Worm (Caenorhabditis elegans): ENCODE results near the gene smex-2.

smex-2 gene

DNA sequence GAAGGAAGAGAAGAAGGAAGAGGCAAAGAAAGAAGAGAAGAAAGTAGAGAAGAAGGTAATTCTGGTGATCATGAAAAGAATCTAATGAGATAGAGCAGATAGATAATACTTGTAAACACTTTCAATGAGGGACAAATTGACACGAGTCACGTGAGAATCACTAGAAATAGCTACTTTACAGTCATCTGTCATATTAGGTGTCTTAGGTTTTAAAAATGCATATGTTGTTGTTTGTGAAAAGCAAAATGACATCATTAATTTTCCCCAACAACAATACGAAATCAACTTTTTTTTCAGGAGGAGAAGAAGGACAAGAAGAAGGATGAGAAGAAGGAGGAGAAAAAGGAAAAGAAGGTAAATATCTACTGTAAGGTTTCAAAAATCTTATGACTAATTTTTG is 35.9 kb upstream of the smex-2 start:
- TF ChIP-seq hlh-30 (tag; optimal IDR thresholded peaks at IDR 0.05; ENCODE audit: insufficient read depth) (peak; percentile 30), unc-62 (GFP tag; optimal IDR thresholded peaks at IDR 0.05 in 1 of 2) (peak in 1 of 2 experiments; percentile 36), unc-62 (tag; optimal IDR thresholded peaks at IDR 0.05) (no peak), D1046.2 (GFP tag; IDR thresholded peaks at IDR 0.05) (no peak), aly-2 (tag; optimal IDR thresholded peaks at IDR 0.05) (no peak), dve-1 (tag; optimal IDR thresholded peaks at IDR 0.05; ENCODE audit: insufficient read depth) (no peak)

- TF ChIP-seq mxl-3 (GFP tag; optimal IDR thresholded peaks at IDR 0.05) (peak; percentile 37), fos-1 (tag; optimal IDR thresholded peaks at IDR 0.05) (no peak), T26A8.4 (GFP tag; IDR thresholded peaks at IDR 0.05) (no peak), nhr-25 (tag; optimal IDR thresholded peaks at IDR 0.05; ENCODE audit: borderline replicate concordance, insufficient read depth) (peak; percentile 27), nhr-76 (tag; optimal IDR thresholded peaks at IDR 0.05) (no peak), hlh-30 (tag; optimal IDR thresholded peaks at IDR 0.05; ENCODE audit: insufficient read depth) (peak; percentile 10), nhr-28 (tag; optimal IDR thresholded peaks at IDR 0.05) (peak; percentile 21), lin-1 (GFP tag; IDR thresholded peaks at IDR 0.05) (no peak), unc-62 (GFP tag; optimal IDR thresholded peaks at IDR 0.05 in 1 of 2) (peak in 1 of 2 experiments; percentile 90), unc-62 (tag; optimal IDR thresholded peaks at IDR 0.05) (no peak)
These were observed 34.8 kb upstream of the smex-2 start, which contains the start of gene txdc-12.2 for ce11 chrX:2074055-2074454. Gene txdc-12.2 (plus strand): TSS chrX:2074450.

- no peak for TF ChIP-seq F26F4.8 (GFP tag; conservative IDR thresholded peaks at IDR 0.05)
- no peak for TF ChIP-seq madf-5 (GFP tag; IDR thresholded peaks at IDR 0.05)
- TF ChIP-seq hlh-30 (tag; optimal IDR thresholded peaks at IDR 0.05; ENCODE audit: insufficient read depth), result peak; percentile 98
- no peak for TF ChIP-seq ZK546.5 (tag; optimal IDR thresholded peaks at IDR 0.05)
- TF ChIP-seq sdz-12 (GFP tag; optimal IDR thresholded peaks at IDR 0.05), result no peak
- TF ChIP-seq spr-1 (tag; optimal IDR thresholded peaks at IDR 0.05), result no peak
- no peak for TF ChIP-seq ceh-82 (tag; optimal IDR thresholded peaks at IDR 0.05)
- no peak for TF ChIP-seq snpc-4 (tag; optimal IDR thresholded peaks at IDR 0.05)
- peak; percentile 34 for TF ChIP-seq nhr-48 (tag; optimal IDR thresholded peaks at IDR 0.05)
- peak; percentile 58 for TF ChIP-seq nhr-25 (tag; optimal IDR thresholded peaks at IDR 0.05; ENCODE audit: borderline replicate concordance, insufficient read depth)
- no peak for TF ChIP-seq lin-29 (GFP tag; IDR thresholded peaks at IDR 0.05)
- peak; percentile 40 for TF ChIP-seq T20F7.1 (GFP tag; optimal IDR thresholded peaks at IDR 0.05)
- no peak for TF ChIP-seq lin-15B (tag; optimal IDR thresholded peaks at IDR 0.05)
- TF ChIP-seq ceh-44 (GFP tag; IDR thresholded peaks at IDR 0.05), result no peak
- no peak for TF ChIP-seq zag-1 (tag; optimal IDR thresholded peaks at IDR 0.05)
- TF ChIP-seq gei-8 (GFP tag; optimal IDR thresholded peaks at IDR 0.05), result no peak
- no peak for TF ChIP-seq dmd-8 (GFP tag; IDR thresholded peaks at IDR 0.05)
- no peak for TF ChIP-seq unc-62 (GFP tag; optimal IDR thresholded peaks at IDR 0.05 in 1 of 2)
- TF ChIP-seq unc-62 (tag; optimal IDR thresholded peaks at IDR 0.05), result no peak
- TF ChIP-seq mxl-3 (GFP tag; optimal IDR thresholded peaks at IDR 0.05), result peak; percentile 77
- TF ChIP-seq tra-1 (GFP tag; IDR thresholded peaks at IDR 0.05), result 0 out of 2 replicates have a peak, but pooled peaks have one; percentile 57
- TF ChIP-seq mxl-2 (GFP tag; conservative IDR thresholded peaks at IDR 0.05), result no peak
- no peak for TF ChIP-seq pha-4 (GFP tag; IDR thresholded peaks at IDR 0.05)
- TF ChIP-seq pha-4 (tag; optimal IDR thresholded peaks at IDR 0.05), result peak; percentile 25
- TF ChIP-seq zfp-2 (tag; optimal IDR thresholded peaks at IDR 0.05), result no peak
- TF ChIP-seq egl-27 (tag; optimal IDR thresholded peaks at IDR 0.05), result no peak
- no peak for TF ChIP-seq T26A8.4 (GFP tag; IDR thresholded peaks at IDR 0.05)
- no peak for TF ChIP-seq snpc-1.2 (GFP tag; IDR thresholded peaks at IDR 0.05)
- no peak for TF ChIP-seq lin-39 (tag; optimal IDR thresholded peaks at IDR 0.05)
- TF ChIP-seq hmg-1.1 (GFP tag; IDR thresholded peaks at IDR 0.05), result peak; percentile 76
- TF ChIP-seq arid-1 (GFP tag; conservative IDR thresholded peaks at IDR 0.05), result no peak
- no peak for TF ChIP-seq F49E8.2 (tag; optimal IDR thresholded peaks at IDR 0.05; ENCODE audit: borderline replicate concordance)
- no peak for TF ChIP-seq zfp-3 (GFP tag; conservative IDR thresholded peaks at IDR 0.05)
- TF ChIP-seq fkh-10 (GFP tag; optimal IDR thresholded peaks at IDR 0.05), result peak; percentile 17
- peak; percentile 44 for TF ChIP-seq F37D6.2 (tag; optimal IDR thresholded peaks at IDR 0.05)
- no peak for TF ChIP-seq madf-9 (GFP tag; conservative IDR thresholded peaks at IDR 0.05)
- TF ChIP-seq rbr-2 (tag; optimal IDR thresholded peaks at IDR 0.05), result peak; percentile 61
- TF ChIP-seq Y48G9A.11 (GFP tag; IDR thresholded peaks at IDR 0.05), result no peak
These were observed 32.2 kb upstream of the smex-2 start for ce11 chrX:2071392-2072001.

All from whole organism, L4 larva.